Fruit fly (Drosophila melanogaster): ENCODE measurements around the gene pll.
A peak's percentile ranks its signal among the peaks of the same experiment; 100 is the strongest.

Gene pll

dm6 chr3R:27218288-27218687, 34.7 kb downstream of the pll start:
- TF ChIP-seq svp (GFP tag) (peak; percentile 45), CG6808 (GFP tag; optimal IDR thresholded peaks at IDR 0.05) (no peak), Blimp-1 (GFP tag; optimal IDR thresholded peaks at IDR 0.05) (no peak), lz (GFP tag; optimal IDR thresholded peaks at IDR 0.05) (peak; percentile 8), CG10631 (GFP tag; optimal IDR thresholded peaks at IDR 0.05) (peak; percentile 8), Eip78C (GFP tag) (peak; percentile 55), Met (GFP tag; optimal IDR thresholded peaks at IDR 0.05) (no peak)

- TF ChIP-seq salr (GFP tag; optimal IDR thresholded peaks at IDR 0.05): peak in 1 of 2 experiments; percentile 71
- peak; percentile 56 for TF ChIP-seq CG11902 (GFP tag; optimal IDR thresholded peaks at IDR 0.05)
- TF ChIP-seq Sox14 (GFP tag; optimal IDR thresholded peaks at IDR 0.05): peak; percentile 63
- peak; percentile 74 for TF ChIP-seq achi (GFP tag; optimal IDR thresholded peaks at IDR 0.05)
- peak; percentile 37; the same call in 1 of the 2 replicates for TF ChIP-seq Gug (GFP tag; IDR thresholded peaks at IDR 0.05)
- peak; percentile 21 for TF ChIP-seq Sox15 (GFP tag; optimal IDR thresholded peaks at IDR 0.05)
- TF ChIP-seq CG32006 (GFP tag; optimal IDR thresholded peaks at IDR 0.05): peak; percentile 77
- peak; percentile 70 for TF ChIP-seq Eip75B (GFP tag; optimal IDR thresholded peaks at IDR 0.05)
- peak; percentile 78 for TF ChIP-seq Met (GFP tag; optimal IDR thresholded peaks at IDR 0.05)
- TF ChIP-seq CG8119 (GFP tag; IDR thresholded peaks at IDR 0.05): peak; percentile 73
- TF ChIP-seq topi (GFP tag; optimal IDR thresholded peaks at IDR 0.05): peak; percentile 71
- peak; percentile 55 for TF ChIP-seq CG10669 (GFP tag; optimal IDR thresholded peaks at IDR 0.05)
- peak; percentile 72 for TF ChIP-seq OdsH (GFP tag; optimal IDR thresholded peaks at IDR 0.05)
- peak; percentile 60 for TF ChIP-seq net (GFP tag; optimal IDR thresholded peaks at IDR 0.05)
- TF ChIP-seq Smox (GFP tag; optimal IDR thresholded peaks at IDR 0.05): peak; percentile 73
- no peak for TF ChIP-seq fd85E (GFP tag; optimal IDR thresholded peaks at IDR 0.05)
- TF ChIP-seq Ets21C (GFP tag; optimal IDR thresholded peaks at IDR 0.05): peak; percentile 32
- peak; percentile 64 for TF ChIP-seq lz (GFP tag; optimal IDR thresholded peaks at IDR 0.05)
- peak; percentile 27; the same call in 1 of the 2 replicates for TF ChIP-seq CG11294 (GFP tag; IDR thresholded peaks at IDR 0.05)
- peak; percentile 41 for TF ChIP-seq fd59A (GFP tag; optimal IDR thresholded peaks at IDR 0.05)
- TF ChIP-seq fkh (GFP tag; optimal IDR thresholded peaks at IDR 0.05): no peak
- TF ChIP-seq CG6792 (GFP tag; optimal IDR thresholded peaks at IDR 0.05): peak; percentile 73
- TF ChIP-seq eg (GFP tag; IDR thresholded peaks at IDR 0.05): 0 out of 3 replicates have a peak, but pooled peaks have one; percentile 22
- TF ChIP-seq acj6 (GFP tag; optimal IDR thresholded peaks at IDR 0.05): peak; percentile 74
- peak; percentile 26 for TF ChIP-seq vri (GFP tag; optimal IDR thresholded peaks at IDR 0.05)
- TF ChIP-seq CG11762 (GFP tag; optimal IDR thresholded peaks at IDR 0.05; ENCODE audit: insufficient read depth): peak; percentile 63
- TF ChIP-seq CG1621 (tag; optimal IDR thresholded peaks at IDR 0.05): no peak
- TF ChIP-seq Ets96B (tag; optimal IDR thresholded peaks at IDR 0.05): peak; percentile 79
- peak; percentile 66 for TF ChIP-seq spab (GFP tag; optimal IDR thresholded peaks at IDR 0.05)
- peak; percentile 87 for TF ChIP-seq svp (GFP tag)
- peak; percentile 70 for TF ChIP-seq CG6808 (GFP tag; optimal IDR thresholded peaks at IDR 0.05)
- TF ChIP-seq Blimp-1 (GFP tag; optimal IDR thresholded peaks at IDR 0.05): peak; percentile 43
- peak; percentile 59 for TF ChIP-seq Hr4 (GFP tag; optimal IDR thresholded peaks at IDR 0.05)
- no peak for TF ChIP-seq Hr38 (GFP tag; optimal IDR thresholded peaks at IDR 0.05)
- peak; percentile 12 for TF ChIP-seq CG4318 (GFP tag; optimal IDR thresholded peaks at IDR 0.05)
- TF ChIP-seq CG15336 (GFP tag; IDR thresholded peaks at IDR 0.05): peak; percentile 76
- peak; percentile 45 for TF ChIP-seq Hr39 (GFP tag; optimal IDR thresholded peaks at IDR 0.05)
- TF ChIP-seq CG31627 (GFP tag; optimal IDR thresholded peaks at IDR 0.05): peak; percentile 47
- TF ChIP-seq Lpt (GFP tag; optimal IDR thresholded peaks at IDR 0.05): peak; percentile 48
- no peak for TF ChIP-seq CG8319 (GFP tag; optimal IDR thresholded peaks at IDR 0.05)
- peak; percentile 65 for TF ChIP-seq CG8632 (GFP tag; optimal IDR thresholded peaks at IDR 0.05)
- peak; percentile 48 for TF ChIP-seq cyc (GFP tag; optimal IDR thresholded peaks at IDR 0.05)
- TF ChIP-seq Sox102F (GFP tag; optimal IDR thresholded peaks at IDR 0.05): peak; percentile 54
- peak; percentile 81 for TF ChIP-seq esn (GFP tag; optimal IDR thresholded peaks at IDR 0.05)
- peak; percentile 94 for TF ChIP-seq Eip78C (GFP tag)
- TF ChIP-seq CG7368 (GFP tag; optimal IDR thresholded peaks at IDR 0.05): peak; percentile 47
- TF ChIP-seq dsx (GFP tag; optimal IDR thresholded peaks at IDR 0.05; ENCODE audit: poor library complexity, severe bottlenecking): peak; percentile 64
Measured at dm6 chr3R:27217465-27218059, 35.4 kb downstream of the pll start.

All from whole organism, prepupa.